Fruit fly (Drosophila melanogaster) whole organism, embryonic: ENCODE data around the gene CG31538.

Experiments used
- Asciz ChIP-seq: fragments of 200-800 bp; sonication (Bioruptor generic); optimal IDR thresholded peaks from 2 replicates; lab custom pipeline; 2017; ENCODE audit warnings: missing biosample characterization, mild to moderate bottlenecking, missing genetic modification characterization, missing genetic modification reagents
- CG11093 ChIP-seq: fragments of 200-800 bp; sonication (Bioruptor generic); IDR thresholded peaks from 3 replicates; pipeline ENCODE4 v1.3.6; 2022; ENCODE audit warnings: missing biosample characterization, missing genetic modification characterization
- CG11560 ChIP-seq: fragments of 200-800 bp; sonication (Bioruptor generic); IDR thresholded peaks from 3 replicates; pipeline ENCODE4 v1.3.6; 2022; ENCODE audit warnings: missing biosample characterization, missing genetic modification characterization
- CG12071 ChIP-seq: fragments of 200-800 bp; sonication (Bioruptor generic); optimal IDR thresholded peaks from 3 replicates; lab custom pipeline; 2018; ENCODE audit warnings: missing biosample characterization, mild to moderate bottlenecking, missing genetic modification characterization
- CG12769 ChIP-seq: fragments of 200-800 bp; sonication (Bioruptor generic); optimal IDR thresholded peaks from 2 replicates; lab custom pipeline; 2019; ENCODE audit warnings: missing biosample characterization, mild to moderate bottlenecking, missing genetic modification characterization, moderate library complexity
- CG14014 ChIP-seq: fragments of 200-800 bp; sonication (Bioruptor generic); IDR thresholded peaks from 2 replicates; pipeline ENCODE4 v1.3.6; 2022; ENCODE audit warnings: missing biosample characterization, missing genetic modification characterization
- CG1529 ChIP-seq: fragments of 200-800 bp; sonication (Bioruptor generic); optimal IDR thresholded peaks from 3 replicates; lab custom pipeline; 2018; ENCODE audit warnings: missing biosample characterization, missing genetic modification characterization
- CG16779 ChIP-seq: fragments of 200-800 bp; sonication (Bioruptor generic); IDR thresholded peaks from 2 replicates; pipeline ENCODE4 v1.3.6; 2022; ENCODE audit warnings: missing biosample characterization, missing genetic modification characterization
- CG17612 ChIP-seq: fragments of 200-800 bp; sonication (Bioruptor generic); IDR thresholded peaks from 2 replicates; pipeline ENCODE4 v1.3.6; 2022; ENCODE audit warnings: missing biosample characterization, missing genetic modification characterization
- CG2116 ChIP-seq: fragments of 200-800 bp; sonication (Bioruptor generic); optimal IDR thresholded peaks from 3 replicates; lab custom pipeline; 2018; ENCODE audit warnings: missing biosample characterization, mild to moderate bottlenecking, missing genetic modification characterization
- CG2875 ChIP-seq: fragments of 200-800 bp; sonication (Bioruptor generic); optimal IDR thresholded peaks from 2 replicates; lab custom pipeline; 2017; ENCODE audit warnings: missing biosample characterization, mild to moderate bottlenecking, missing genetic modification characterization, missing genetic modification reagents
- CG30403 ChIP-seq: fragments of 200-800 bp; sonication (Bioruptor generic); optimal IDR thresholded peaks from 3 replicates; lab custom pipeline; 2016; ENCODE audit warnings: missing biosample characterization, missing genetic modification characterization
- CG31224 ChIP-seq: fragments of 200-800 bp; sonication (Bioruptor generic); IDR thresholded peaks from 2 replicates; pipeline ENCODE4 v1.3.6; 2022; ENCODE audit warnings: missing biosample characterization, missing genetic modification characterization
- CG4854 ChIP-seq: fragments of 200-800 bp; sonication (Bioruptor generic); optimal IDR thresholded peaks from 2 replicates; lab custom pipeline; 2016; ENCODE audit warnings: missing biosample characterization, missing genetic modification characterization, inconsistent platforms
- CG6272 ChIP-seq: fragments of 200-800 bp; sonication (Bioruptor generic); IDR thresholded peaks from 2 replicates; pipeline ENCODE4 v1.3.6; 2022; ENCODE audit warnings: missing biosample characterization, missing genetic modification characterization
- CG6765 ChIP-seq: fragments of 200-800 bp; sonication (Bioruptor generic); optimal IDR thresholded peaks from 3 replicates; lab custom pipeline; 2017; ENCODE audit warnings: missing biosample characterization, mild to moderate bottlenecking, missing genetic modification characterization
- CkIIα-i1 ChIP-seq: fragments of 200-800 bp; sonication (Bioruptor generic); IDR thresholded peaks from 2 replicates; pipeline ENCODE4 v1.3.6; 2022; ENCODE audit warnings: missing biosample characterization, missing genetic modification characterization
- D ChIP-seq, 2 experiments: fragments of 200-800 bp in 1 of 2; fragments of >200 bp in 1 of 2; sonication (Bioruptor generic) in 1 of 2; optimal IDR thresholded peaks; 2 replicates in 1 of 2; 3 replicates in 1 of 2; lab custom pipeline; 2017; ENCODE audit warnings: mild to moderate bottlenecking in 1 of 2, missing biosample characterization in 1 of 2, missing genetic modification characterization in 1 of 2, missing genetic modification reagents in 1 of 2
- Dref ChIP-seq: fragments of 200-800 bp; sonication (Bioruptor generic); IDR thresholded peaks from 2 replicates; pipeline ENCODE4 v1.3.6; 2022; ENCODE audit warnings: missing biosample characterization, missing genetic modification characterization
- Gsc ChIP-seq: fragments of 200-800 bp; sonication (Bioruptor generic); IDR thresholded peaks from 2 replicates; pipeline ENCODE4 v1.3.6; 2022; ENCODE audit warnings: missing biosample characterization, missing genetic modification characterization
- HLH4C ChIP-seq: fragments of 200-800 bp; sonication (Bioruptor generic); IDR thresholded peaks from 3 replicates; pipeline ENCODE4 v1.3.6; 2022; ENCODE audit warnings: missing biosample characterization, missing genetic modification characterization; ENCODE audit not compliant: partially characterized antibody
- HLH54F ChIP-seq: fragments of 200-800 bp; sonication (Bioruptor generic); optimal IDR thresholded peaks from 3 replicates; lab custom pipeline; 2016; ENCODE audit warnings: missing biosample characterization, missing genetic modification characterization
- Hand ChIP-seq: fragments of 200-800 bp; sonication (Bioruptor generic); optimal IDR thresholded peaks from 2 replicates; lab custom pipeline; 2017; ENCODE audit warnings: mild to moderate bottlenecking, missing biosample characterization, missing genetic modification reagents, missing genetic modification characterization
- Hr51 ChIP-seq, 2 experiments: fragments of 200-800 bp; sonication (Bioruptor generic); optimal IDR thresholded peaks; 2 replicates in 1 of 2; 3 replicates in 1 of 2; lab custom pipeline; 2016 to 2018; ENCODE audit warnings: missing biosample characterization in 2 of 2, missing genetic modification characterization in 2 of 2, mild to moderate bottlenecking in 1 of 2, moderate library complexity in 1 of 2
- Jarid2 ChIP-seq: fragments of 200-800 bp; sonication (Bioruptor generic); optimal IDR thresholded peaks from 3 replicates; lab custom pipeline; 2017; ENCODE audit warnings: mild to moderate bottlenecking, missing biosample characterization, missing genetic modification reagents, missing genetic modification characterization
- MBD-R2 ChIP-seq: fragments of 200-800 bp; sonication (Bioruptor generic); IDR thresholded peaks from 2 replicates; pipeline ENCODE4 v1.3.6; 2022; ENCODE audit warnings: missing biosample characterization, missing genetic modification characterization
- Nf-YB ChIP-seq: fragments of 200-800 bp; sonication (Bioruptor generic); optimal IDR thresholded peaks from 3 replicates; lab custom pipeline; 2019; ENCODE audit warnings: missing biosample characterization, mild to moderate bottlenecking, missing genetic modification characterization, moderate library complexity
- Nf-YC ChIP-seq: fragments of 200-800 bp; optimal IDR thresholded peaks from 3 replicates; lab custom pipeline; 2019; ENCODE audit warnings: missing biosample characterization, mild to moderate bottlenecking, missing genetic modification characterization, moderate library complexity
- Optix ChIP-seq: fragments of 200-800 bp; sonication (Bioruptor generic); IDR thresholded peaks from 3 replicates; pipeline ENCODE4 v1.3.6; 2022; ENCODE audit warnings: missing biosample characterization, missing genetic modification characterization
- Side ChIP-seq: fragments of 200-800 bp; sonication (Bioruptor generic); optimal IDR thresholded peaks from 2 replicates; lab custom pipeline; 2016; ENCODE audit warnings: missing biosample characterization, missing genetic modification characterization
- Six4 ChIP-seq: fragments of 200-800 bp; sonication (Bioruptor generic); optimal IDR thresholded peaks from 2 replicates; lab custom pipeline; 2016; ENCODE audit warnings: missing biosample characterization, missing genetic modification characterization
- Sry-β ChIP-seq: fragments of 200-800 bp; sonication (Bioruptor generic); optimal IDR thresholded peaks from 2 replicates; lab custom pipeline; 2018; ENCODE audit warnings: missing biosample characterization, mild to moderate bottlenecking, missing genetic modification characterization, moderate library complexity
- TFAM ChIP-seq: fragments of 200-800 bp; sonication (Bioruptor generic); optimal IDR thresholded peaks from 2 replicates; lab custom pipeline; 2017; ENCODE audit warnings: missing biosample characterization, missing genetic modification characterization, inconsistent platforms
- Xbp1 ChIP-seq: fragments of 200-800 bp; sonication (Bioruptor generic); optimal IDR thresholded peaks from 3 replicates; lab custom pipeline; 2016; ENCODE audit warnings: missing biosample characterization, mild to moderate bottlenecking, missing genetic modification characterization
- ara ChIP-seq: fragments of 200-800 bp; sonication (Bioruptor generic); IDR thresholded peaks from 2 replicates; pipeline ENCODE4 v1.3.6; 2022; ENCODE audit warnings: missing biosample characterization, missing genetic modification characterization
- bowl ChIP-seq: fragments of 200-800 bp; sonication (Bioruptor generic); IDR thresholded peaks from 2 replicates; pipeline ENCODE4 v1.3.6; 2022; ENCODE audit warnings: missing biosample characterization, missing genetic modification characterization
- cato ChIP-seq: fragments of 200-800 bp; sonication (Bioruptor generic); optimal IDR thresholded peaks from 2 replicates; lab custom pipeline; 2016; ENCODE audit warnings: missing biosample characterization, missing genetic modification characterization, borderline replicate concordance
- cg ChIP-seq: fragments of 200-800 bp; sonication (Bioruptor generic); optimal IDR thresholded peaks from 3 replicates; lab custom pipeline; 2019; ENCODE audit warnings: missing biosample characterization, mild to moderate bottlenecking, missing genetic modification characterization, moderate library complexity
- chif ChIP-seq, 2 experiments: fragments of 200-800 bp; sonication (Bioruptor generic); optimal IDR thresholded peaks; 3 replicates each; lab custom pipeline; 2016; ENCODE audit warnings: missing biosample characterization in 2 of 2, missing genetic modification characterization in 2 of 2
- corto ChIP-seq: fragments of 200-800 bp; sonication (Bioruptor generic); optimal IDR thresholded peaks from 2 replicates; lab custom pipeline; 2016; ENCODE audit warnings: missing biosample characterization, mild to moderate bottlenecking, missing genetic modification characterization, moderate library complexity
- gro ChIP-seq: fragments of 200-800 bp; sonication (Bioruptor generic); optimal IDR thresholded peaks from 2 replicates; lab custom pipeline; 2016; ENCODE audit warnings: missing biosample characterization, missing genetic modification characterization
- her ChIP-seq: fragments of 200-800 bp; sonication (Bioruptor generic); optimal IDR thresholded peaks from 2 replicates; lab custom pipeline; 2016; ENCODE audit warnings: missing biosample characterization, missing genetic modification characterization
- klu ChIP-seq: fragments of 200-800 bp; sonication (Bioruptor generic); IDR thresholded peaks from 2 replicates; pipeline ENCODE4 v1.3.6; 2022; ENCODE audit warnings: missing biosample characterization, missing genetic modification characterization
- lilli ChIP-seq: fragments of 200-800 bp; sonication (Bioruptor generic); optimal IDR thresholded peaks from 3 replicates; lab custom pipeline; 2016; ENCODE audit warnings: missing biosample characterization, missing genetic modification characterization
- pros ChIP-seq: fragments of 200-800 bp; sonication (Bioruptor generic); optimal IDR thresholded peaks from 3 replicates; lab custom pipeline; 2019; ENCODE audit warnings: missing biosample characterization, mild to moderate bottlenecking, missing genetic modification characterization, moderate library complexity
- shn ChIP-seq: fragments of 200-800 bp; sonication (Bioruptor generic); optimal IDR thresholded peaks from 3 replicates; lab custom pipeline; 2016; ENCODE audit warnings: missing biosample characterization, missing genetic modification characterization
- sim ChIP-seq: fragments of 200-800 bp; sonication (Bioruptor generic); IDR thresholded peaks from 2 replicates; pipeline ENCODE4 v1.3.6; 2022; ENCODE audit warnings: missing biosample characterization, missing genetic modification characterization
- slbo ChIP-seq: fragments of 200-800 bp; sonication (Bioruptor generic); IDR thresholded peaks from 2 replicates; pipeline ENCODE4 v1.3.6; 2022; ENCODE audit warnings: missing biosample characterization, missing genetic modification characterization
- tin ChIP-seq: fragments of 200-800 bp; sonication (Bioruptor generic); optimal IDR thresholded peaks from 3 replicates; lab custom pipeline; 2016; ENCODE audit warnings: missing biosample characterization, missing genetic modification characterization
- vnd ChIP-seq: fragments of 200-800 bp; sonication (Bioruptor generic); IDR thresholded peaks from 3 replicates; pipeline ENCODE4 v1.3.6; 2022; ENCODE audit warnings: missing biosample characterization, missing genetic modification characterization; ENCODE audit not compliant: partially characterized antibody

CG31538 gene

dm6 chr3R:5232197-5232607 is 45.4 kb downstream of the CG31538 start, which contains the start of the genes Kat60 and Mms19 (continued):
- TF ChIP-seq Asciz (GFP tag; lab: Kevin White, UChicago), result no peak
- TF ChIP-seq sim, result no peak
- TF ChIP-seq slbo (GFP tag; lab: Robert Waterston, UW), result peak; percentile 85; the same call in 1 of the 2 replicates
- TF ChIP-seq Hand (GFP tag; lab: Kevin White, UChicago), result no peak
- TF ChIP-seq lilli, result peak; percentile 87
- peak in 1 of 2 experiments; percentile 35 for TF ChIP-seq Hr51 (GFP tag; optimal IDR thresholded peaks at IDR 0.05; lab: Kevin White, UChicago)
- no peak for TF ChIP-seq pros (GFP tag; lab: Kevin White, UChicago)
- TF ChIP-seq Xbp1 (GFP tag; lab: Kevin White, UChicago), result peak; percentile 74
- no peak for TF ChIP-seq Nf-YB (GFP tag; lab: Kevin White, UChicago)
- TF ChIP-seq cato (GFP tag; lab: Kevin White, UChicago), result peak; percentile 58
- peak; percentile 69; the same call in 2 of the 3 replicates for TF ChIP-seq CG11560 (tag; lab: Robert Waterston, UW)
- no peak for TF ChIP-seq Gsc (GFP tag; lab: Robert Waterston, UW)
- TF ChIP-seq Optix (GFP tag; lab: Robert Waterston, UW), result peak; percentile 39; the same call in 2 of the 3 replicates
- peak; percentile 93 for TF ChIP-seq HLH4C (GFP tag; lab: Robert Waterston, UW)
- peak; percentile 59 for TF ChIP-seq CG31224
- TF ChIP-seq bowl (GFP tag; lab: Robert Waterston, UW), result no peak
- peak; percentile 34 to 69 for TF ChIP-seq chif (GFP tag; optimal IDR thresholded peaks at IDR 0.05; lab: Kevin White, UChicago)
- peak; percentile 92 for TF ChIP-seq Dref
- peak; percentile 30 for TF ChIP-seq Jarid2 (GFP tag; lab: Kevin White, UChicago)
- TF ChIP-seq TFAM (GFP tag; lab: Kevin White, UChicago), result no peak
- TF ChIP-seq CG30403 (GFP tag; lab: Kevin White, UChicago), result peak; percentile 82
- TF ChIP-seq gro (GFP tag; lab: Kevin White, UChicago), result peak; percentile 29
- peak; percentile 95 for TF ChIP-seq Sry-β (GFP tag; lab: Kevin White, UChicago)
- TF ChIP-seq CG2875 (GFP tag; lab: Kevin White, UChicago), result no peak
- no peak for TF ChIP-seq cg
- no peak for TF ChIP-seq Nf-YC
- peak; percentile 72 for TF ChIP-seq ara (GFP tag; lab: Robert Waterston, UW)
- peak; percentile 97 for TF ChIP-seq CG2116 (GFP tag; lab: Kevin White, UChicago)
- no peak for TF ChIP-seq CG16779 (GFP tag; lab: Robert Waterston, UW)
- TF ChIP-seq klu (GFP tag; lab: Robert Waterston, UW), result peak; percentile 44; the same call in 1 of the 2 replicates
- TF ChIP-seq D (optimal IDR thresholded peaks at IDR 0.05; lab: Kevin White, UChicago), result no peak
- TF ChIP-seq D (GFP tag; optimal IDR thresholded peaks at IDR 0.05; lab: Kevin White, UChicago), result no peak
- no peak for TF ChIP-seq CG6765 (GFP tag; lab: Kevin White, UChicago)
- peak; percentile 28 for TF ChIP-seq Side (GFP tag; lab: Kevin White, UChicago)
- peak; percentile 55 for TF ChIP-seq CG4854
- TF ChIP-seq CG1529 (GFP tag; lab: Kevin White, UChicago), result no peak
- TF ChIP-seq shn, result peak; percentile 65
- no peak for TF ChIP-seq CG12769 (tag; lab: Kevin White, UChicago)
- peak; percentile 70 for TF ChIP-seq CG6272 (GFP tag; lab: Robert Waterston, UW)
- peak; percentile 73 for TF ChIP-seq tin (GFP tag; lab: Kevin White, UChicago)
- TF ChIP-seq CkIIα-i1, result no peak
- TF ChIP-seq CG12071 (GFP tag; lab: Kevin White, UChicago), result no peak
- peak; percentile 52; the same call in 1 of the 3 replicates for TF ChIP-seq CG11093 (GFP tag; lab: Robert Waterston, UW)
- TF ChIP-seq Six4 (GFP tag; lab: Kevin White, UChicago), result no peak
- peak; percentile 39 for TF ChIP-seq CG14014 (GFP tag; lab: Robert Waterston, UW)
- peak; percentile 58 for TF ChIP-seq MBD-R2 (GFP tag; lab: Robert Waterston, UW)
- peak; percentile 42; the same call in 1 of the 2 replicates for TF ChIP-seq CG17612
- no peak for TF ChIP-seq corto (GFP tag; lab: Kevin White, UChicago)
- peak; percentile 95 for TF ChIP-seq vnd (GFP tag; lab: Robert Waterston, UW)
- TF ChIP-seq her (GFP tag; lab: Kevin White, UChicago), result no peak
- TF ChIP-seq HLH54F (GFP tag; lab: Kevin White, UChicago), result peak; percentile 75
